Worm (Caenorhabditis elegans) whole organism, L4 larva: ENCODE data around the gene srx-9.

Experiments used
- F10B5.3 ChIP-seq: sonication (generic microtip); optimal IDR thresholded peaks from 2 replicates; lab custom pipeline; 2016; ENCODE audit warnings: mild to moderate bottlenecking, missing genetic modification characterization, missing compliant biosample characterization
- F37D6.2 ChIP-seq: sonication (generic microtip); optimal IDR thresholded peaks from 2 replicates; lab custom pipeline; 2016; ENCODE audit warnings: mild to moderate bottlenecking, missing genetic modification characterization, missing compliant biosample characterization
- R02D3.7 ChIP-seq: fragments of 150-350 bp; sonication (generic microtip); optimal IDR thresholded peaks from 3 replicates; lab custom pipeline; 2014; ENCODE audit warnings: missing biosample characterization, missing genetic modification characterization
- T26A8.4 ChIP-seq: fragments of 200-800 bp; sonication (Bioruptor generic); IDR thresholded peaks from 2 replicates; pipeline ENCODE4 v1.3.6; 2022; ENCODE audit warnings: missing genetic modification characterization, missing compliant biosample characterization
- attf-4 ChIP-seq: sonication (generic microtip); optimal IDR thresholded peaks from 3 replicates; lab custom pipeline; 2017; ENCODE audit warnings: missing biosample characterization, missing genetic modification characterization
- ceh-44 ChIP-seq: fragments of 200-800 bp; sonication (Bioruptor generic); IDR thresholded peaks from 2 replicates; pipeline ENCODE4 v1.3.6; 2022; ENCODE audit warnings: missing genetic modification reagents, missing genetic modification characterization, missing compliant biosample characterization
- ctbp-1 ChIP-seq: fragments of 200-800 bp; sonication (Bioruptor generic); IDR thresholded peaks from 2 replicates; pipeline ENCODE4 v1.3.6; 2022; ENCODE audit warnings: missing genetic modification reagents, missing genetic modification characterization, missing compliant biosample characterization
- daf-16 ChIP-seq, 3 experiments: sonication (generic microtip); optimal IDR thresholded peaks; 2 replicates each; lab custom pipeline; 2016 to 2017; ENCODE audit warnings: missing genetic modification characterization in 3 of 3, missing genetic modification reagents in 3 of 3, mild to moderate bottlenecking in 2 of 3, missing compliant biosample characterization in 2 of 3, missing biosample characterization in 1 of 3, moderate library complexity in 1 of 3
- daf-8 ChIP-seq: fragments of 200-800 bp; sonication (Bioruptor generic); IDR thresholded peaks from 2 replicates; pipeline ENCODE4 v1.3.6; 2022; ENCODE audit warnings: missing genetic modification characterization, missing compliant biosample characterization
- dmd-6 ChIP-seq: fragments of 200-800 bp; sonication (Bioruptor generic); IDR thresholded peaks from 2 replicates; pipeline ENCODE4 v1.3.6; 2022; ENCODE audit warnings: missing genetic modification reagents, missing genetic modification characterization, missing compliant biosample characterization
- dmd-9 ChIP-seq: fragments of 200-800 bp; sonication (Bioruptor generic); IDR thresholded peaks from 2 replicates; pipeline ENCODE4 v1.3.6; 2022; ENCODE audit warnings: missing genetic modification reagents, missing genetic modification characterization, missing compliant biosample characterization
- duxl-1 ChIP-seq: sonication (generic microtip); optimal IDR thresholded peaks from 2 replicates; lab custom pipeline; 2016; ENCODE audit warnings: mild to moderate bottlenecking, missing genetic modification characterization, moderate library complexity, missing compliant biosample characterization; ENCODE audit not compliant: poor library complexity
- fos-1 ChIP-seq: fragments of 150-350 bp; optimal IDR thresholded peaks from 2 replicates; lab custom pipeline; 2014; ENCODE audit warnings: missing biosample characterization, missing genetic modification characterization
- gei-8 ChIP-seq: fragments of 200-800 bp; sonication (Bioruptor generic); optimal IDR thresholded peaks from 2 replicates; lab custom pipeline; 2018; ENCODE audit warnings: mild to moderate bottlenecking, missing genetic modification characterization, missing compliant biosample characterization
- hif-1 ChIP-seq, 2 experiments: sonication (generic microtip); optimal IDR thresholded peaks; 2 replicates each; lab custom pipeline; 2016 to 2017; ENCODE audit warnings: missing compliant biosample characterization in 2 of 2, missing genetic modification characterization in 2 of 2, missing genetic modification reagents in 2 of 2, missing genotype in 2 of 2, mild to moderate bottlenecking in 1 of 2
- hlh-11 ChIP-seq: fragments of 200-800 bp; sonication (Bioruptor generic); optimal IDR thresholded peaks from 2 replicates; lab custom pipeline; 2018; ENCODE audit warnings: mild to moderate bottlenecking, missing genetic modification characterization, missing compliant biosample characterization
- lin-1 ChIP-seq: fragments of 200-800 bp; sonication (Bioruptor generic); IDR thresholded peaks from 2 replicates; pipeline ENCODE4 v1.3.6; 2022; ENCODE audit warnings: missing genetic modification reagents, missing genetic modification characterization, missing compliant biosample characterization
- lin-13 ChIP-seq: fragments of 150-350 bp; optimal IDR thresholded peaks from 2 replicates; lab custom pipeline; 2014; ENCODE audit warnings: missing biosample characterization, missing genetic modification reagents, missing genetic modification characterization
- lin-29 ChIP-seq: fragments of 200-800 bp; sonication (Bioruptor generic); IDR thresholded peaks from 2 replicates; pipeline ENCODE4 v1.3.6; 2022; ENCODE audit warnings: missing genetic modification reagents, missing genetic modification characterization, missing compliant biosample characterization
- lin-38 ChIP-seq: fragments of 200-800 bp; sonication (Bioruptor generic); IDR thresholded peaks from 2 replicates; pipeline ENCODE4 v1.3.6; 2022; ENCODE audit warnings: missing genetic modification reagents, missing genetic modification characterization, missing compliant biosample characterization
- lir-3 ChIP-seq: sonication (generic microtip); optimal IDR thresholded peaks from 2 replicates; lab custom pipeline; 2016; ENCODE audit warnings: mild to moderate bottlenecking, missing genetic modification characterization, missing compliant biosample characterization
- madf-5 ChIP-seq, 2 experiments: fragments of 200-800 bp; sonication (Bioruptor generic); IDR thresholded peaks; 2 replicates each; pipeline ENCODE4 v1.3.6; 2022; ENCODE audit warnings: missing compliant biosample characterization in 2 of 2, missing genetic modification characterization in 2 of 2
- madf-9 ChIP-seq: fragments of 200-800 bp; sonication (Bioruptor generic); conservative IDR thresholded peaks from 2 replicates; pipeline ENCODE4 v1.3.6; 2022; ENCODE audit warnings: missing genetic modification reagents, missing genetic modification characterization, missing compliant biosample characterization
- mdt-29 ChIP-seq: fragments of 200-800 bp; sonication (Bioruptor generic); IDR thresholded peaks from 2 replicates; pipeline ENCODE4 v1.3.6; 2022; ENCODE audit warnings: missing genetic modification reagents, missing genetic modification characterization, missing compliant biosample characterization
- mxl-2 ChIP-seq: fragments of 200-800 bp; sonication (Bioruptor generic); conservative IDR thresholded peaks from 2 replicates; pipeline ENCODE4 v1.3.6; 2022; ENCODE audit warnings: missing genetic modification reagents, missing genetic modification characterization, missing compliant biosample characterization
- nhr-10 ChIP-seq: fragments of 150-350 bp; optimal IDR thresholded peaks from 2 replicates; lab custom pipeline; 2014; ENCODE audit warnings: missing biosample characterization, missing genetic modification characterization
- nhr-102 ChIP-seq: sonication (generic microtip); optimal IDR thresholded peaks from 2 replicates; lab custom pipeline; 2016; ENCODE audit warnings: mild to moderate bottlenecking, missing genetic modification characterization, moderate library complexity, missing compliant biosample characterization
- nhr-11 ChIP-seq: fragments of 150-350 bp; optimal IDR thresholded peaks from 2 replicates; lab custom pipeline; 2014; ENCODE audit warnings: missing biosample characterization, missing genetic modification characterization
- nhr-41 ChIP-seq: fragments of 200-800 bp; sonication (Bioruptor generic); IDR thresholded peaks from 2 replicates; pipeline ENCODE4 v1.3.6; 2022; ENCODE audit warnings: missing genetic modification reagents, missing genetic modification characterization, missing compliant biosample characterization
- nhr-6 ChIP-seq: fragments of 150-350 bp; optimal IDR thresholded peaks from 2 replicates; lab custom pipeline; 2014; ENCODE audit warnings: missing biosample characterization, missing genetic modification characterization
- nhr-76 ChIP-seq: fragments of 150-350 bp; optimal IDR thresholded peaks from 2 replicates; lab custom pipeline; 2014; ENCODE audit warnings: missing biosample characterization, missing genetic modification characterization
- php-3 ChIP-seq: fragments of 200-800 bp; sonication (Bioruptor generic); IDR thresholded peaks from 2 replicates; pipeline ENCODE4 v1.3.6; 2022; ENCODE audit warnings: missing genetic modification reagents, missing genetic modification characterization, missing compliant biosample characterization
- rbr-2 ChIP-seq: sonication (generic microtip); optimal IDR thresholded peaks from 2 replicates; lab custom pipeline; 2016; ENCODE audit warnings: missing genotype, missing genetic modification characterization, missing compliant biosample characterization
- snpc-1.2 ChIP-seq: fragments of 200-800 bp; sonication (Bioruptor generic); IDR thresholded peaks from 2 replicates; pipeline ENCODE4 v1.3.6; 2022; ENCODE audit warnings: missing genetic modification reagents, missing genetic modification characterization, missing compliant biosample characterization
- snpc-4 ChIP-seq: fragments of 150-350 bp; optimal IDR thresholded peaks from 2 replicates; lab custom pipeline; 2014; ENCODE audit warnings: missing biosample characterization, missing genetic modification characterization
- unc-39 ChIP-seq: sonication (generic microtip); optimal IDR thresholded peaks from 2 replicates; lab custom pipeline; 2017; ENCODE audit warnings: missing biosample characterization, missing genetic modification characterization
- unc-62 ChIP-seq, 3 experiments: fragments of 150-350 bp in 1 of 3; sonication (generic microtip); optimal IDR thresholded peaks in 2 of 3; peaks in 1 of 3; 1 replicate in 1 of 3; 2 replicates in 2 of 3; lab custom pipeline; 2014 to 2017; ENCODE audit warnings: missing biosample characterization in 3 of 3, missing genetic modification characterization in 3 of 3, missing genetic modification reagents in 3 of 3, missing genotype in 1 of 3
- vab-7 ChIP-seq: fragments of 200-800 bp; sonication (Bioruptor generic); IDR thresholded peaks from 2 replicates; pipeline ENCODE4 v1.3.6; 2022; ENCODE audit warnings: missing genetic modification reagents, missing genetic modification characterization, missing compliant biosample characterization
- zfp-3 ChIP-seq: fragments of 200-800 bp; sonication (Bioruptor generic); conservative IDR thresholded peaks from 2 replicates; pipeline ENCODE4 v1.3.6; 2022; ENCODE audit warnings: missing genetic modification reagents, missing genetic modification characterization, missing compliant biosample characterization
- zip-11 ChIP-seq: fragments of 200-800 bp; sonication (Bioruptor generic); IDR thresholded peaks from 2 replicates; pipeline ENCODE4 v1.3.6; 2022; ENCODE audit warnings: missing genetic modification characterization, missing compliant biosample characterization
- ztf-11 ChIP-seq: fragments of 150-350 bp; optimal IDR thresholded peaks from 2 replicates; lab custom pipeline; 2014; ENCODE audit warnings: missing biosample characterization, missing genetic modification characterization

The srx-9 gene

ce11 chrV:7413107-7413774 is 18.0 kb upstream of the srx-9 start, which contains the start of gene F18E3.11 (continued):
- TF ChIP-seq rbr-2 (tag; lab: Kevin White, UChicago) = no peak
- no peak for TF ChIP-seq daf-8 (GFP tag; lab: Robert Waterston, UW)
- no peak for TF ChIP-seq snpc-4 (tag; lab: Kevin White, UChicago)
- peak; percentile 10 for TF ChIP-seq duxl-1 (tag; lab: Kevin White, UChicago)
- no peak for TF ChIP-seq ztf-11
- TF ChIP-seq T26A8.4 (GFP tag; lab: Robert Waterston, UW) = 0 out of 2 replicates have a peak, but pooled peaks have one; percentile 35
- no peak for TF ChIP-seq lin-13
- TF ChIP-seq ceh-44 (GFP tag; lab: Robert Waterston, UW) = no peak
- TF ChIP-seq mdt-29 (GFP tag; lab: Robert Waterston, UW) = peak; percentile 75; the same call in 1 of the 2 replicates
- TF ChIP-seq lin-38 (GFP tag; lab: Robert Waterston, UW) = no peak
- no peak for TF ChIP-seq lir-3 (tag; lab: Kevin White, UChicago)
- no peak for TF ChIP-seq R02D3.7 (tag; lab: Kevin White, UChicago)
- TF ChIP-seq unc-62 (GFP tag; optimal IDR thresholded peaks at IDR 0.05 in 1 of 2; lab: Kevin White, UChicago) = peak in 1 of 2 experiments; percentile 80
- TF ChIP-seq unc-62 (tag; optimal IDR thresholded peaks at IDR 0.05; lab: Kevin White, UChicago) = no peak
- TF ChIP-seq F10B5.3 = no peak
- TF ChIP-seq madf-5 (GFP tag; IDR thresholded peaks at IDR 0.05; lab: Robert Waterston, UW) = no peak
- TF ChIP-seq madf-9 = no peak
- TF ChIP-seq mxl-2 (GFP tag; lab: Robert Waterston, UW) = no peak
- TF ChIP-seq zip-11 (GFP tag; lab: Robert Waterston, UW) = no peak
- TF ChIP-seq hlh-11 (tag; lab: Kevin White, UChicago) = peak; percentile 71
- TF ChIP-seq dmd-9 (GFP tag; lab: Robert Waterston, UW) = no peak

- TF ChIP-seq vab-7 (GFP tag; lab: Robert Waterston, UW) = no peak
- TF ChIP-seq unc-62 (GFP tag; optimal IDR thresholded peaks at IDR 0.05 in 1 of 2; lab: Kevin White, UChicago) = no peak
- TF ChIP-seq unc-62 (tag; optimal IDR thresholded peaks at IDR 0.05; lab: Kevin White, UChicago) = no peak
- TF ChIP-seq fos-1 (tag; lab: Kevin White, UChicago) = no peak
- no peak for TF ChIP-seq nhr-76 (tag; lab: Kevin White, UChicago)
- no peak for TF ChIP-seq lin-29 (GFP tag; lab: Robert Waterston, UW)
- no peak for TF ChIP-seq hif-1 (tag; optimal IDR thresholded peaks at IDR 0.05; lab: Kevin White, UChicago)
- no peak for TF ChIP-seq nhr-11
- no peak for TF ChIP-seq lin-1
- no peak for TF ChIP-seq nhr-6 (tag; lab: Kevin White, UChicago)
- TF ChIP-seq php-3 = no peak
- no peak for TF ChIP-seq zfp-3 (GFP tag; lab: Robert Waterston, UW)
- no peak for TF ChIP-seq lin-13
- no peak for TF ChIP-seq nhr-10 (tag; lab: Kevin White, UChicago)
- TF ChIP-seq attf-4 (tag; lab: Kevin White, UChicago) = no peak
Observed at ce11 chrV:7411695-7412094, 16.4 kb upstream of the srx-9 start, which contains the start of gene str-41. Gene str-41 (plus strand): TSS chrV:7411995.

ce11 chrV:7409599-7409998 is 14.3 kb upstream of the srx-9 start, which contains the start of gene R13D7.2:
Gene R13D7.2 (plus strand): TSS chrV:7409899.
- no peak for TF ChIP-seq F37D6.2
- no peak for TF ChIP-seq gei-8 (GFP tag; lab: Kevin White, UChicago)
- no peak for TF ChIP-seq daf-16 (GFP tag; optimal IDR thresholded peaks at IDR 0.05; lab: Kevin White, UChicago)
- no peak for TF ChIP-seq daf-16 (tag; optimal IDR thresholded peaks at IDR 0.05; lab: Kevin White, UChicago)
- TF ChIP-seq unc-62 (GFP tag; optimal IDR thresholded peaks at IDR 0.05 in 1 of 2; lab: Kevin White, UChicago) = no peak
- no peak for TF ChIP-seq unc-62 (tag; optimal IDR thresholded peaks at IDR 0.05; lab: Kevin White, UChicago)
- TF ChIP-seq mxl-2 (GFP tag; lab: Robert Waterston, UW) = no peak
- TF ChIP-seq snpc-1.2 (GFP tag; lab: Robert Waterston, UW) = no peak
- no peak for TF ChIP-seq ctbp-1 (GFP tag; lab: Robert Waterston, UW)
- no peak for TF ChIP-seq nhr-41 (GFP tag; lab: Robert Waterston, UW)
- no peak for TF ChIP-seq dmd-6 (GFP tag; lab: Robert Waterston, UW)
- TF ChIP-seq nhr-102 (tag; lab: Kevin White, UChicago) = no peak
- TF ChIP-seq unc-39 (tag; lab: Kevin White, UChicago) = no peak
